Fruit fly (Drosophila melanogaster) whole organism, embryonic: Measurements from ENCODE around the gene dbf.

ENCODE experiments used
- B-H2 ChIP-seq: fragments of 200-800 bp; sonication (Bioruptor generic); optimal IDR thresholded peaks from 2 replicates; lab custom pipeline; 2018; ENCODE audit warnings: missing biosample characterization, mild to moderate bottlenecking, missing genetic modification characterization
- BtbVII ChIP-seq: fragments of 200-800 bp; sonication (Bioruptor generic); optimal IDR thresholded peaks from 3 replicates; lab custom pipeline; 2017; ENCODE audit warnings: missing biosample characterization, mild to moderate bottlenecking, missing genetic modification characterization
- CG10274 ChIP-seq: fragments of 200-800 bp; sonication (Bioruptor generic); optimal IDR thresholded peaks from 3 replicates; lab custom pipeline; 2017; ENCODE audit warnings: missing biosample characterization, mild to moderate bottlenecking, missing genetic modification characterization
- CG10431 ChIP-seq: fragments of 200-800 bp; sonication (Bioruptor generic); optimal IDR thresholded peaks from 3 replicates; lab custom pipeline; 2018; ENCODE audit warnings: missing biosample characterization, mild to moderate bottlenecking, missing genetic modification characterization
- CG11504 ChIP-seq: fragments of 200-800 bp; sonication (Bioruptor generic); optimal IDR thresholded peaks from 3 replicates; lab custom pipeline; 2019; ENCODE audit warnings: missing biosample characterization, mild to moderate bottlenecking, missing genetic modification characterization, moderate library complexity
- CG13624 ChIP-seq: fragments of 200-800 bp; sonication (Bioruptor generic); optimal IDR thresholded peaks from 2 replicates; lab custom pipeline; 2016; ENCODE audit warnings: missing biosample characterization, missing genetic modification characterization
- CG18262 ChIP-seq: fragments of 200-800 bp; optimal IDR thresholded peaks from 3 replicates; lab custom pipeline; 2019; ENCODE audit warnings: missing biosample characterization, mild to moderate bottlenecking, missing genetic modification characterization, moderate library complexity
- CG18764 ChIP-seq: fragments of 200-800 bp; sonication (Bioruptor generic); optimal IDR thresholded peaks from 3 replicates; lab custom pipeline; 2016; ENCODE audit warnings: missing biosample characterization, missing genetic modification characterization
- CG2116 ChIP-seq: fragments of 200-800 bp; sonication (Bioruptor generic); optimal IDR thresholded peaks from 3 replicates; lab custom pipeline; 2018; ENCODE audit warnings: missing biosample characterization, mild to moderate bottlenecking, missing genetic modification characterization
- CG2120 ChIP-seq: fragments of 200-800 bp; sonication (Bioruptor generic); optimal IDR thresholded peaks from 3 replicates; lab custom pipeline; 2016; ENCODE audit warnings: missing biosample characterization, missing genetic modification characterization
- CG30431 ChIP-seq: fragments of 200-800 bp; sonication (Bioruptor generic); optimal IDR thresholded peaks from 2 replicates; lab custom pipeline; 2017; ENCODE audit warnings: missing biosample characterization, missing genetic modification characterization
- CG6791 ChIP-seq: fragments of 200-800 bp; sonication (Bioruptor generic); IDR thresholded peaks from 3 replicates; pipeline ENCODE4 v1.3.6; 2022; ENCODE audit warnings: missing biosample characterization, missing genetic modification characterization; ENCODE audit not compliant: partially characterized antibody
- CG7271 ChIP-seq: fragments of 200-800 bp; sonication (Bioruptor generic); optimal IDR thresholded peaks from 2 replicates; lab custom pipeline; 2018; ENCODE audit warnings: missing biosample characterization, mild to moderate bottlenecking, missing genetic modification characterization, moderate library complexity
- CG8281 ChIP-seq: fragments of 200-800 bp; sonication (Bioruptor generic); optimal IDR thresholded peaks from 2 replicates; lab custom pipeline; 2018; ENCODE audit warnings: missing biosample characterization, mild to moderate bottlenecking, missing genetic modification characterization, moderate library complexity
- CG8290 ChIP-seq, 3 experiments: fragments of 200-800 bp; sonication (Bioruptor generic); optimal IDR thresholded peaks; 2 replicates each; lab custom pipeline; 2016 to 2019; ENCODE audit warnings: missing biosample characterization in 3 of 3, missing genetic modification characterization in 3 of 3, mild to moderate bottlenecking in 2 of 3, moderate library complexity in 1 of 3
- CG8359 ChIP-seq: fragments of 200-800 bp; sonication (Bioruptor generic); optimal IDR thresholded peaks from 2 replicates; lab custom pipeline; 2017; ENCODE audit warnings: missing biosample characterization, mild to moderate bottlenecking, missing genetic modification characterization, borderline replicate concordance
- Dip2 ChIP-seq: fragments of 200-800 bp; sonication (Bioruptor generic); IDR thresholded peaks from 2 replicates; pipeline ENCODE4 v1.3.6; 2022; ENCODE audit warnings: missing biosample characterization, missing genetic modification characterization
- Doc2 ChIP-seq: fragments of 200-800 bp; sonication (Bioruptor generic); IDR thresholded peaks from 2 replicates; pipeline ENCODE4 v1.3.6; 2022; ENCODE audit warnings: missing biosample characterization, missing genetic modification characterization
- Dref ChIP-seq: fragments of 200-800 bp; sonication (Bioruptor generic); IDR thresholded peaks from 2 replicates; pipeline ENCODE4 v1.3.6; 2022; ENCODE audit warnings: missing biosample characterization, missing genetic modification characterization
- ERR ChIP-seq: fragments of 200-800 bp; sonication (Bioruptor generic); optimal IDR thresholded peaks from 2 replicates; lab custom pipeline; 2016; ENCODE audit warnings: missing biosample characterization, missing genetic modification characterization
- Eip74EF ChIP-seq, 2 experiments: fragments of 200-800 bp in 1 of 2; fragments of >200 bp in 1 of 2; sonication (Bioruptor generic) in 1 of 2; optimal IDR thresholded peaks; 2 replicates each; lab custom pipeline; 2017 to 2019; ENCODE audit warnings: missing biosample characterization in 2 of 2, missing genetic modification characterization in 2 of 2, mild to moderate bottlenecking in 1 of 2, moderate library complexity in 1 of 2
- Elba2 ChIP-seq: fragments of 200-800 bp; sonication (Bioruptor generic); optimal IDR thresholded peaks from 3 replicates; lab custom pipeline; 2016; ENCODE audit warnings: missing biosample characterization, missing genetic modification characterization
- Myb ChIP-seq: fragments of 200-800 bp; sonication (Bioruptor generic); optimal IDR thresholded peaks from 2 replicates; lab custom pipeline; 2016; ENCODE audit warnings: missing biosample characterization, missing genetic modification characterization
- NfI ChIP-seq: fragments of 200-800 bp; sonication (Bioruptor generic); optimal IDR thresholded peaks from 3 replicates; lab custom pipeline; 2018; ENCODE audit warnings: missing biosample characterization, mild to moderate bottlenecking, missing genetic modification characterization, moderate library complexity
- Taf1 ChIP-seq: fragments of 200-800 bp; sonication (Bioruptor generic); IDR thresholded peaks from 2 replicates; pipeline ENCODE4 v1.3.6; 2022; ENCODE audit warnings: missing biosample characterization, missing genetic modification characterization
- Trl ChIP-seq, 3 experiments: fragments of >200 bp in 2 of 3; fragments of 200-800 bp in 1 of 3; sonication (Bioruptor generic) in 1 of 3; optimal IDR thresholded peaks; 2 replicates in 1 of 3; 3 replicates in 2 of 3; lab custom pipeline; 2016 to 2017; ENCODE audit warnings: missing biosample characterization in 1 of 3, missing genetic modification characterization in 1 of 3
- Usf ChIP-seq: fragments of 200-800 bp; sonication (Bioruptor generic); optimal IDR thresholded peaks from 2 replicates; lab custom pipeline; 2017; ENCODE audit warnings: missing genotype, missing biosample characterization, missing genetic modification characterization
- Xbp1 ChIP-seq: fragments of 200-800 bp; sonication (Bioruptor generic); optimal IDR thresholded peaks from 3 replicates; lab custom pipeline; 2016; ENCODE audit warnings: missing biosample characterization, mild to moderate bottlenecking, missing genetic modification characterization
- Xrp1 ChIP-seq: fragments of 200-800 bp; sonication (Bioruptor generic); IDR thresholded peaks from 2 replicates; pipeline ENCODE4 v1.3.6; 2022; ENCODE audit warnings: missing biosample characterization, missing genetic modification characterization
- ara ChIP-seq: fragments of 200-800 bp; sonication (Bioruptor generic); IDR thresholded peaks from 2 replicates; pipeline ENCODE4 v1.3.6; 2022; ENCODE audit warnings: missing biosample characterization, missing genetic modification characterization
- bcd ChIP-seq: fragments of 200-800 bp; sonication (Bioruptor generic); optimal IDR thresholded peaks from 2 replicates; lab custom pipeline; 2017; ENCODE audit warnings: missing biosample characterization, mild to moderate bottlenecking, missing genetic modification characterization
- caup ChIP-seq: fragments of 200-800 bp; sonication (Bioruptor generic); optimal IDR thresholded peaks from 3 replicates; lab custom pipeline; 2017; ENCODE audit warnings: missing biosample characterization, mild to moderate bottlenecking, missing genetic modification characterization, moderate library complexity; ENCODE audit not compliant: severe bottlenecking
- chn ChIP-seq: fragments of 200-800 bp; sonication (Bioruptor generic); optimal IDR thresholded peaks from 2 replicates; lab custom pipeline; 2016; ENCODE audit warnings: missing biosample characterization, missing genetic modification characterization
- croc ChIP-seq: fragments of 200-800 bp; sonication (Bioruptor generic); conservative IDR thresholded peaks from 3 replicates; pipeline ENCODE4 v1.3.6; 2022; ENCODE audit warnings: missing biosample characterization, missing genetic modification characterization
- cwo ChIP-seq: fragments of 200-800 bp; sonication (Bioruptor generic); optimal IDR thresholded peaks from 3 replicates; lab custom pipeline; 2017; ENCODE audit warnings: missing biosample characterization, missing genetic modification characterization, mild to moderate bottlenecking, moderate library complexity, missing genetic modification reagents
- da ChIP-seq: fragments of 200-800 bp; sonication (Bioruptor generic); optimal IDR thresholded peaks from 2 replicates; lab custom pipeline; 2016; ENCODE audit warnings: missing biosample characterization, missing genetic modification characterization
- eyg ChIP-seq: fragments of 200-800 bp; sonication (Bioruptor generic); optimal IDR thresholded peaks from 3 replicates; lab custom pipeline; 2016; ENCODE audit warnings: missing biosample characterization, missing genetic modification characterization
- fru ChIP-seq: fragments of >200 bp; optimal IDR thresholded peaks from 2 replicates; lab custom pipeline; 2017
- fu2 ChIP-seq: fragments of 200-800 bp; sonication (Bioruptor generic); optimal IDR thresholded peaks from 2 replicates; lab custom pipeline; 2016; ENCODE audit warnings: missing biosample characterization, missing genetic modification characterization
- hbn ChIP-seq: fragments of 200-800 bp; sonication (Bioruptor generic); IDR thresholded peaks from 2 replicates; pipeline ENCODE4 v1.3.6; 2022; ENCODE audit warnings: missing biosample characterization, missing genetic modification characterization; ENCODE audit not compliant: partially characterized antibody
- klu ChIP-seq: fragments of 200-800 bp; sonication (Bioruptor generic); IDR thresholded peaks from 2 replicates; pipeline ENCODE4 v1.3.6; 2022; ENCODE audit warnings: missing biosample characterization, missing genetic modification characterization
- mam ChIP-seq: fragments of 200-800 bp; sonication (Bioruptor generic); optimal IDR thresholded peaks from 3 replicates; lab custom pipeline; 2016; ENCODE audit warnings: missing biosample characterization, missing genetic modification characterization
- oc ChIP-seq: fragments of 200-800 bp; sonication (Bioruptor generic); optimal IDR thresholded peaks from 2 replicates; lab custom pipeline; 2018; ENCODE audit warnings: missing biosample characterization, mild to moderate bottlenecking, missing genetic modification characterization, moderate library complexity
- phol ChIP-seq: fragments of 200-800 bp; sonication (Bioruptor generic); optimal IDR thresholded peaks from 3 replicates; lab custom pipeline; 2018; ENCODE audit warnings: missing biosample characterization, mild to moderate bottlenecking, missing genetic modification characterization, moderate library complexity
- sd ChIP-seq: fragments of 200-800 bp; sonication (Bioruptor generic); optimal IDR thresholded peaks from 3 replicates; lab custom pipeline; 2018; ENCODE audit warnings: missing biosample characterization, mild to moderate bottlenecking, missing genetic modification characterization, moderate library complexity
- sens ChIP-seq: fragments of 200-800 bp; sonication (Bioruptor generic); peaks from one replicate; lab custom pipeline; 2016; ENCODE audit warnings: missing biosample characterization, missing genetic modification characterization
- tap ChIP-seq: fragments of 200-800 bp; optimal IDR thresholded peaks from 3 replicates; lab custom pipeline; 2019; ENCODE audit warnings: missing biosample characterization, mild to moderate bottlenecking, missing genetic modification characterization, moderate library complexity
- tgo ChIP-seq: fragments of 200-800 bp; sonication (Bioruptor generic); IDR thresholded peaks from 3 replicates; pipeline ENCODE4 v1.3.6; 2022; ENCODE audit warnings: missing biosample characterization, missing genetic modification characterization
- trem ChIP-seq: fragments of 200-800 bp; optimal IDR thresholded peaks from 3 replicates; lab custom pipeline; 2019; ENCODE audit warnings: missing biosample characterization, mild to moderate bottlenecking, missing genetic modification characterization, moderate library complexity
- wdn ChIP-seq: fragments of 200-800 bp; sonication (Bioruptor generic); IDR thresholded peaks from 2 replicates; pipeline ENCODE4 v1.3.6; 2022; ENCODE audit warnings: missing biosample characterization, missing genetic modification characterization

The dbf gene

dm6 chr2L:10703281-10703680 lies 51.9 kb downstream of the dbf start, which contains the start of gene CG6415 (continued):
- TF ChIP-seq cwo (GFP tag; lab: Kevin White, UChicago) (peak; percentile 63), CG8359 (GFP tag; lab: Kevin White, UChicago) (peak; percentile 43), CG13624 (GFP tag; lab: Kevin White, UChicago) (peak; percentile 70), oc (tag; lab: Kevin White, UChicago) (peak; percentile 51), ERR (GFP tag; lab: Kevin White, UChicago) (peak; percentile 72), B-H2 (GFP tag; lab: Kevin White, UChicago) (no peak), CG30431 (GFP tag; lab: Kevin White, UChicago) (peak; percentile 54), eyg (GFP tag; lab: Kevin White, UChicago) (peak; percentile 32), croc (peak; percentile 64), da (GFP tag; lab: Kevin White, UChicago) (no peak), wdn (GFP tag; lab: Robert Waterston, UW) (peak; percentile 36; the same call in 1 of the 2 replicates), CG8281 (tag; lab: Kevin White, UChicago) (peak; percentile 58), fru (lab: Kevin White, UChicago) (no peak), CG10431 (GFP tag; lab: Kevin White, UChicago) (no peak), mam (peak; percentile 81), CG18764 (GFP tag; lab: Kevin White, UChicago) (peak; percentile 65), ara (GFP tag; lab: Robert Waterston, UW) (peak; percentile 75), BtbVII (peak; percentile 73), tap (peak; percentile 73), CG2120 (peak; percentile 86), sens (peak; percentile 94), Myb (GFP tag; lab: Kevin White, UChicago) (peak; percentile 45), caup (GFP tag; lab: Kevin White, UChicago) (peak; percentile 57), tgo (GFP tag; lab: Robert Waterston, UW) (peak; percentile 71), Dref (GFP tag; lab: Robert Waterston, UW) (no peak), CG2116 (GFP tag; lab: Kevin White, UChicago) (peak; percentile 12), CG11504 (peak; percentile 72), sd (tag; lab: Kevin White, UChicago) (no peak), Xrp1 (GFP tag; lab: Robert Waterston, UW) (peak; percentile 86), fu2 (GFP tag; lab: Kevin White, UChicago) (peak; percentile 61), NfI (GFP tag; lab: Kevin White, UChicago) (peak; percentile 60), Usf (GFP tag; lab: Kevin White, UChicago) (peak; percentile 27), phol (tag; lab: Kevin White, UChicago) (peak; percentile 79), Dip2 (GFP tag; lab: Robert Waterston, UW) (no peak), chn (GFP tag; lab: Kevin White, UChicago) (peak; percentile 52), Xbp1 (GFP tag; lab: Kevin White, UChicago) (peak; percentile 76), Elba2 (GFP tag; lab: Kevin White, UChicago) (no peak), Taf1 (peak; percentile 17; the same call in 1 of the 2 replicates), Doc2 (GFP tag; lab: Robert Waterston, UW) (no peak), Trl (optimal IDR thresholded peaks at IDR 0.05; lab: Kevin White, UChicago) (no peak), Trl (GFP tag; optimal IDR thresholded peaks at IDR 0.05; lab: Kevin White, UChicago) (peak; percentile 47), CG10274 (GFP tag; lab: Kevin White, UChicago) (peak; percentile 44), CG18262 (peak; percentile 81), trem (tag; lab: Kevin White, UChicago) (peak; percentile 55), klu (GFP tag; lab: Robert Waterston, UW) (no peak; the same call in 1 of the 2 replicates), Eip74EF (GFP tag; optimal IDR thresholded peaks at IDR 0.05; lab: Kevin White, UChicago) (no peak), hbn (GFP tag; lab: Robert Waterston, UW) (no peak), CG8290 (GFP tag; optimal IDR thresholded peaks at IDR 0.05; lab: Kevin White, UChicago) (no peak), CG8290 (tag; optimal IDR thresholded peaks at IDR 0.05; lab: Kevin White, UChicago) (peak in 1 of 2 experiments; percentile 80), CG6791 (GFP tag; lab: Robert Waterston, UW) (no peak), CG7271 (tag; lab: Kevin White, UChicago) (no peak), bcd (peak; percentile 78)
